Worm (Caenorhabditis elegans) whole organism, mixed stage, embryonic: ENCODE data around the gene Y41D4B.11.

Experiments used
- M03D4.4 ChIP-seq: sonication (generic microtip); optimal IDR thresholded peaks from 2 replicates; lab custom pipeline; 2017; ENCODE audit warnings: mild to moderate bottlenecking, missing genetic modification characterization, missing compliant biosample characterization
- bed-3 ChIP-seq: fragments of 200-800 bp; sonication (Bioruptor generic); optimal IDR thresholded peaks from 3 replicates; lab custom pipeline; 2018; ENCODE audit warnings: mild to moderate bottlenecking, missing genetic modification characterization, moderate library complexity, missing compliant biosample characterization
- blmp-1 ChIP-seq: fragments of 150-350 bp; optimal IDR thresholded peaks from 2 replicates; lab custom pipeline; 2014; ENCODE audit warnings: missing biosample characterization, missing genetic modification characterization
- ceh-39 ChIP-seq: fragments of 150-350 bp; optimal IDR thresholded peaks from 2 replicates; lab custom pipeline; 2014; ENCODE audit warnings: missing biosample characterization, missing genetic modification characterization
- ceh-43 ChIP-seq: fragments of 200-800 bp; sonication (Bioruptor generic); optimal IDR thresholded peaks from 2 replicates; lab custom pipeline; 2018; ENCODE audit warnings: mild to moderate bottlenecking, missing genetic modification characterization, moderate library complexity, missing compliant biosample characterization
- ceh-83 ChIP-seq: fragments of 200-800 bp; sonication (Bioruptor generic); optimal IDR thresholded peaks from 2 replicates; lab custom pipeline; 2018; ENCODE audit warnings: mild to moderate bottlenecking, missing genetic modification characterization, missing compliant biosample characterization
- ces-1 ChIP-seq: fragments of 150-350 bp; optimal IDR thresholded peaks from 2 replicates; lab custom pipeline; 2014; ENCODE audit warnings: missing biosample characterization, missing genetic modification reagents, missing genetic modification characterization
- cnd-1 ChIP-seq: fragments of 200-800 bp; sonication (Bioruptor generic); optimal IDR thresholded peaks from 2 replicates; lab custom pipeline; 2018; ENCODE audit warnings: mild to moderate bottlenecking, missing genetic modification characterization, missing compliant biosample characterization
- drap-1 ChIP-seq: fragments of 200-800 bp; sonication (Bioruptor generic); optimal IDR thresholded peaks from 3 replicates; lab custom pipeline; 2018; ENCODE audit warnings: mild to moderate bottlenecking, missing genetic modification characterization, missing compliant biosample characterization
- elt-1 ChIP-seq: sonication (generic microtip); optimal IDR thresholded peaks from 2 replicates; lab custom pipeline; 2017; ENCODE audit warnings: missing genetic modification characterization, mild to moderate bottlenecking, missing compliant biosample characterization, antibody characterized with exemption, moderate library complexity, borderline replicate concordance; ENCODE audit not compliant: insufficient read depth
- elt-3 ChIP-seq: fragments of 150-350 bp; optimal IDR thresholded peaks from 2 replicates; lab custom pipeline; 2014; ENCODE audit warnings: missing biosample characterization, missing genetic modification characterization
- flh-1 ChIP-seq: fragments of 200-800 bp; sonication (Bioruptor generic); optimal IDR thresholded peaks from 2 replicates; lab custom pipeline; 2018; ENCODE audit warnings: mild to moderate bottlenecking, missing genetic modification characterization, moderate library complexity, missing compliant biosample characterization
- ham-2 ChIP-seq: fragments of 200-800 bp; sonication (Bioruptor generic); optimal IDR thresholded peaks from 2 replicates; lab custom pipeline; 2018; ENCODE audit warnings: mild to moderate bottlenecking, missing genetic modification characterization, missing compliant biosample characterization
- hlh-1 ChIP-seq: fragments of 150-350 bp; optimal IDR thresholded peaks from 2 replicates; lab custom pipeline; 2014; ENCODE audit warnings: missing biosample characterization, missing genetic modification reagents, missing genetic modification characterization
- lin-13 ChIP-seq: fragments of 150-350 bp; optimal IDR thresholded peaks from 2 replicates; lab custom pipeline; 2014; ENCODE audit warnings: missing biosample characterization, missing genetic modification characterization
- lin-32 ChIP-seq: fragments of 200-800 bp; sonication (Bioruptor generic); optimal IDR thresholded peaks from 2 replicates; lab custom pipeline; 2018; ENCODE audit warnings: mild to moderate bottlenecking, missing genetic modification characterization, missing compliant biosample characterization
- lsy-2 ChIP-seq: fragments of 150-350 bp; optimal IDR thresholded peaks from 2 replicates; lab custom pipeline; 2014; ENCODE audit warnings: missing biosample characterization, missing genetic modification characterization
- mab-5 ChIP-seq: fragments of 150-350 bp; optimal IDR thresholded peaks from 2 replicates; lab custom pipeline; 2014; ENCODE audit warnings: missing biosample characterization, missing genetic modification characterization
- mep-1 ChIP-seq: fragments of 150-350 bp; optimal IDR thresholded peaks from 2 replicates; lab custom pipeline; 2017; ENCODE audit warnings: missing biosample characterization, missing genetic modification reagents, missing genetic modification characterization, inconsistent platforms
- mls-2 ChIP-seq: sonication (generic microtip); optimal IDR thresholded peaks from 2 replicates; lab custom pipeline; 2016; ENCODE audit warnings: mild to moderate bottlenecking, missing genetic modification characterization, moderate library complexity, missing compliant biosample characterization
- nhr-12 ChIP-seq: fragments of 150-350 bp; optimal IDR thresholded peaks from 2 replicates; lab custom pipeline; 2014; ENCODE audit warnings: missing biosample characterization, missing genetic modification characterization
- nhr-2 ChIP-seq: fragments of 150-350 bp; optimal IDR thresholded peaks from 2 replicates; lab custom pipeline; 2014; ENCODE audit warnings: missing biosample characterization, missing genetic modification characterization
- nhr-237 ChIP-seq: fragments of 150-350 bp; optimal IDR thresholded peaks from 2 replicates; lab custom pipeline; 2014; ENCODE audit warnings: missing biosample characterization, missing genetic modification characterization
- nhr-28 ChIP-seq: fragments of 150-350 bp; optimal IDR thresholded peaks from 2 replicates; lab custom pipeline; 2014; ENCODE audit warnings: missing biosample characterization, missing genetic modification characterization
- nhr-76 ChIP-seq: sonication (generic microtip); optimal IDR thresholded peaks from 2 replicates; lab custom pipeline; 2017; ENCODE audit warnings: missing biosample characterization, missing genetic modification characterization
- pha-4 ChIP-seq: fragments of 150-350 bp; optimal IDR thresholded peaks from 2 replicates; lab custom pipeline; 2018; ENCODE audit warnings: missing biosample characterization, missing genetic modification reagents, missing genetic modification characterization
- sem-2 ChIP-seq: fragments of 200-800 bp; sonication (Bioruptor generic); optimal IDR thresholded peaks from 2 replicates; lab custom pipeline; 2018; ENCODE audit warnings: mild to moderate bottlenecking, missing genetic modification characterization, missing compliant biosample characterization
- snpc-4 ChIP-seq: fragments of 150-350 bp; optimal IDR thresholded peaks from 2 replicates; lab custom pipeline; 2014; ENCODE audit warnings: missing biosample characterization, missing genetic modification characterization
- sptf-1 ChIP-seq: sonication (generic microtip); optimal IDR thresholded peaks from 2 replicates; lab custom pipeline; 2017; ENCODE audit warnings: mild to moderate bottlenecking, missing genetic modification characterization, moderate library complexity, missing compliant biosample characterization
- tbx-8 ChIP-seq: fragments of 200-800 bp; sonication (Bioruptor generic); optimal IDR thresholded peaks from 2 replicates; lab custom pipeline; 2018; ENCODE audit warnings: mild to moderate bottlenecking, missing genetic modification characterization, moderate library complexity, missing compliant biosample characterization
- unc-120 ChIP-seq: sonication (generic microtip); optimal IDR thresholded peaks from 2 replicates; lab custom pipeline; 2017; ENCODE audit warnings: missing genetic modification characterization, missing compliant biosample characterization; ENCODE audit not compliant: poor library complexity, severe bottlenecking
- unc-39 ChIP-seq: fragments of 150-350 bp; optimal IDR thresholded peaks from 2 replicates; lab custom pipeline; 2014; ENCODE audit warnings: missing biosample characterization, missing genetic modification characterization
- unc-62 ChIP-seq: fragments of 150-350 bp; optimal IDR thresholded peaks from 2 replicates; lab custom pipeline; 2014; ENCODE audit warnings: missing biosample characterization, missing genetic modification reagents, missing genetic modification characterization
- zip-8 ChIP-seq: fragments of 150-350 bp; optimal IDR thresholded peaks from 2 replicates; lab custom pipeline; 2014; ENCODE audit warnings: missing biosample characterization, missing genetic modification characterization
- ztf-11 ChIP-seq: fragments of 150-350 bp; optimal IDR thresholded peaks from 2 replicates; lab custom pipeline; 2014; ENCODE audit warnings: missing biosample characterization, missing genetic modification characterization

Y41D4B.11 gene

ce11 chrIV:1567577-1567976 lies 37.9 kb upstream of the Y41D4B.11 start:
- TF ChIP-seq ceh-39 (tag; lab: Kevin White, UChicago) = no peak
- no peak for TF ChIP-seq hlh-1 (tag; lab: Kevin White, UChicago)
- no peak for TF ChIP-seq lin-32 (GFP tag; lab: Kevin White, UChicago)
- no peak for TF ChIP-seq ham-2 (GFP tag; lab: Kevin White, UChicago)
- no peak for TF ChIP-seq mab-5 (tag; lab: Kevin White, UChicago)
- TF ChIP-seq elt-1 = no peak
- no peak for TF ChIP-seq sem-2 (GFP tag; lab: Kevin White, UChicago)
- no peak for TF ChIP-seq unc-62 (GFP tag; lab: Kevin White, UChicago)
- no peak for TF ChIP-seq M03D4.4
- TF ChIP-seq nhr-76 (tag; lab: Kevin White, UChicago) = no peak
- TF ChIP-seq blmp-1 (tag; lab: Kevin White, UChicago) = no peak
- no peak for TF ChIP-seq sptf-1 (tag; lab: Kevin White, UChicago)
- no peak for TF ChIP-seq lin-13 (tag; lab: Kevin White, UChicago)
- no peak for TF ChIP-seq drap-1
- no peak for TF ChIP-seq unc-39
- TF ChIP-seq tbx-8 (GFP tag; lab: Kevin White, UChicago) = no peak

ce11 chrIV:1576731-1577130 lies 28.8 kb upstream of the Y41D4B.11 start, which contains the start of gene Y41D4B.14:
Gene Y41D4B.14 (plus strand): TSS chrIV:1577031.
- TF ChIP-seq cnd-1 (tag; lab: Kevin White, UChicago) = no peak
- no peak for TF ChIP-seq nhr-2 (tag; lab: Kevin White, UChicago)
- TF ChIP-seq hlh-1 (tag; lab: Kevin White, UChicago) = no peak
- TF ChIP-seq nhr-28 (tag; lab: Kevin White, UChicago) = no peak
- TF ChIP-seq lin-13 (tag; lab: Kevin White, UChicago) = no peak
- no peak for TF ChIP-seq blmp-1 (tag; lab: Kevin White, UChicago)
- TF ChIP-seq pha-4 = no peak
- no peak for TF ChIP-seq unc-62 (GFP tag; lab: Kevin White, UChicago)
- TF ChIP-seq mab-5 (tag; lab: Kevin White, UChicago) = no peak
- TF ChIP-seq ces-1 = no peak
- TF ChIP-seq tbx-8 (GFP tag; lab: Kevin White, UChicago) = no peak
- TF ChIP-seq sptf-1 (tag; lab: Kevin White, UChicago) = no peak
- no peak for TF ChIP-seq mep-1 (tag; lab: Kevin White, UChicago)

DNA sequence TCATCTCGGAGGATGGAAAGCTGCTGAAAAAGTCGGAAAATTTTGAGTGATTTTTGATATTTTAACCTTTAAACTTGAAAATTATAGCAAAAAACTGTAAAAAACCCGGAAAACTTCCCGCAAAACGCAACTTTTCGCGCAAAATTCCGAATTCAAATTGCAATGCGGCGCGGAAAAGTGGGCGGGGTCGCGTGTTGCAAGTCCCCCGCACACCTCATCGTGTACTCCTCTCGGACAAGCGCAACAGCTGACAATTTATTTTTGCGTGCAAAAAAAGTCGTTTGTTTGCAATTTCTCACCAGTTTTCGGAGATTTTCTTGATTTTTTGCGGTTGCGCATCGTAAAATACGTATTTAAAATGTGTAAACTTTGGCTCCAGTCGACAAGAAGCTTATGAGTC lies 9.7 kb upstream of the Y41D4B.11 start, which contains the start of gene npp-8:
Gene npp-8 (minus strand): TSS at position 23 of the 400 bp plus-strand sequence.
- TF ChIP-seq M03D4.4 (peak; percentile 89), nhr-12 (tag; lab: Kevin White, UChicago) (peak; percentile 77), flh-1 (peak; percentile 59), snpc-4 (tag; lab: Kevin White, UChicago) (no peak), ztf-11 (peak; percentile 88), blmp-1 (tag; lab: Kevin White, UChicago) (no peak), drap-1 (peak; percentile 84), nhr-28 (tag; lab: Kevin White, UChicago) (no peak), nhr-237 (peak; percentile 73), ham-2 (GFP tag; lab: Kevin White, UChicago) (peak; percentile 70), nhr-76 (tag; lab: Kevin White, UChicago) (peak; percentile 12), hlh-1 (tag; lab: Kevin White, UChicago) (peak; percentile 96), elt-3 (tag; lab: Kevin White, UChicago) (no peak), elt-1 (peak; percentile 0), mep-1 (tag; lab: Kevin White, UChicago) (peak; percentile 96), cnd-1 (tag; lab: Kevin White, UChicago) (peak; percentile 83), ceh-83 (GFP tag; lab: Kevin White, UChicago) (peak; percentile 78), sem-2 (GFP tag; lab: Kevin White, UChicago) (peak; percentile 66), unc-120 (tag; lab: Kevin White, UChicago) (peak; percentile 83), sptf-1 (tag; lab: Kevin White, UChicago) (peak; percentile 95), zip-8 (tag; lab: Kevin White, UChicago) (no peak), pha-4 (peak; percentile 69), ceh-43 (GFP tag; lab: Kevin White, UChicago) (peak; percentile 88), ces-1 (peak; percentile 41), lsy-2 (tag; lab: Kevin White, UChicago) (peak; percentile 70), tbx-8 (GFP tag; lab: Kevin White, UChicago) (peak; percentile 77), lin-32 (GFP tag; lab: Kevin White, UChicago) (peak; percentile 55), bed-3 (GFP tag; lab: Kevin White, UChicago) (peak; percentile 69), lin-13 (tag; lab: Kevin White, UChicago) (peak; percentile 95), unc-62 (GFP tag; lab: Kevin White, UChicago) (peak; percentile 38), mls-2 (peak; percentile 91), mab-5 (tag; lab: Kevin White, UChicago) (peak; percentile 43), nhr-2 (tag; lab: Kevin White, UChicago) (no peak), ceh-39 (tag; lab: Kevin White, UChicago) (no peak), unc-39 (peak; percentile 51)
